Worm (Caenorhabditis elegans) whole organism, mixed stage, embryonic: ENCODE results near the gene tbc-6.

ENCODE experiments used
- ceh-39 ChIP-seq: fragments of 150-350 bp; optimal IDR thresholded peaks from 2 replicates; lab custom pipeline; 2014; ENCODE audit warnings: missing biosample characterization, missing genetic modification characterization
- elt-3 ChIP-seq: fragments of 150-350 bp; optimal IDR thresholded peaks from 2 replicates; lab custom pipeline; 2014; ENCODE audit warnings: missing biosample characterization, missing genetic modification characterization
- lsy-2 ChIP-seq: fragments of 150-350 bp; optimal IDR thresholded peaks from 2 replicates; lab custom pipeline; 2014; ENCODE audit warnings: missing biosample characterization, missing genetic modification characterization
- mab-5 ChIP-seq: fragments of 150-350 bp; optimal IDR thresholded peaks from 2 replicates; lab custom pipeline; 2014; ENCODE audit warnings: missing biosample characterization, missing genetic modification characterization
- mep-1 ChIP-seq: fragments of 150-350 bp; optimal IDR thresholded peaks from 2 replicates; lab custom pipeline; 2017; ENCODE audit warnings: missing biosample characterization, missing genetic modification reagents, missing genetic modification characterization, inconsistent platforms
- nhr-2 ChIP-seq: fragments of 150-350 bp; optimal IDR thresholded peaks from 2 replicates; lab custom pipeline; 2014; ENCODE audit warnings: missing biosample characterization, missing genetic modification characterization
- nhr-76 ChIP-seq: sonication (generic microtip); optimal IDR thresholded peaks from 2 replicates; lab custom pipeline; 2017; ENCODE audit warnings: missing biosample characterization, missing genetic modification characterization
- pha-4 ChIP-seq: fragments of 150-350 bp; optimal IDR thresholded peaks from 2 replicates; lab custom pipeline; 2018; ENCODE audit warnings: missing biosample characterization, missing genetic modification reagents, missing genetic modification characterization
- sem-2 ChIP-seq: fragments of 200-800 bp; sonication (Bioruptor generic); optimal IDR thresholded peaks from 2 replicates; lab custom pipeline; 2018; ENCODE audit warnings: mild to moderate bottlenecking, missing genetic modification characterization, missing compliant biosample characterization
- snpc-4 ChIP-seq: fragments of 150-350 bp; optimal IDR thresholded peaks from 2 replicates; lab custom pipeline; 2014; ENCODE audit warnings: missing biosample characterization, missing genetic modification characterization
- sptf-1 ChIP-seq: sonication (generic microtip); optimal IDR thresholded peaks from 2 replicates; lab custom pipeline; 2017; ENCODE audit warnings: mild to moderate bottlenecking, missing genetic modification characterization, moderate library complexity, missing compliant biosample characterization
- unc-62 ChIP-seq: fragments of 150-350 bp; optimal IDR thresholded peaks from 2 replicates; lab custom pipeline; 2014; ENCODE audit warnings: missing biosample characterization, missing genetic modification reagents, missing genetic modification characterization
- zip-8 ChIP-seq: fragments of 150-350 bp; optimal IDR thresholded peaks from 2 replicates; lab custom pipeline; 2014; ENCODE audit warnings: missing biosample characterization, missing genetic modification characterization
- ztf-11 ChIP-seq: fragments of 150-350 bp; optimal IDR thresholded peaks from 2 replicates; lab custom pipeline; 2014; ENCODE audit warnings: missing biosample characterization, missing genetic modification characterization

- TF ChIP-seq mab-5 (tag; lab: Kevin White, UChicago): no peak
- TF ChIP-seq ztf-11: no peak
- no peak for TF ChIP-seq unc-62
- TF ChIP-seq mep-1 (tag; lab: Kevin White, UChicago): no peak
- no peak for TF ChIP-seq nhr-76 (tag; lab: Kevin White, UChicago)
- no peak for TF ChIP-seq pha-4 (tag; lab: Kevin White, UChicago)
- no peak for TF ChIP-seq elt-3 (tag; lab: Kevin White, UChicago)
- no peak for TF ChIP-seq lsy-2 (tag; lab: Kevin White, UChicago)
- peak; percentile 53 for TF ChIP-seq nhr-2
- TF ChIP-seq sem-2 (GFP tag; lab: Kevin White, UChicago): no peak
- TF ChIP-seq snpc-4: no peak
- TF ChIP-seq sptf-1: no peak
- TF ChIP-seq ceh-39: no peak
- no peak for TF ChIP-seq zip-8
Observed at ce11 chrII:6801262-6801661, 46.7 kb upstream of the tbc-6 start.
